Worm (Caenorhabditis elegans): Measurements from ENCODE around the gene vps-29.

ce11 chrIII:10140732-10141131 lies 27.9 kb upstream of the vps-29 start, which contains the start of gene K08E5.6:
- no peak for TF ChIP-seq unc-55 (GFP tag; optimal IDR thresholded peaks at IDR 0.05)
- no peak for TF ChIP-seq lin-11 (tag; optimal IDR thresholded peaks at IDR 0.05)
- TF ChIP-seq alr-1 (tag; optimal IDR thresholded peaks at IDR 0.05) = no peak
- TF ChIP-seq aly-2 (tag; optimal IDR thresholded peaks at IDR 0.05) = no peak
- TF ChIP-seq egl-27 (tag; optimal IDR thresholded peaks at IDR 0.05) = no peak
- TF ChIP-seq nhr-237 (tag; optimal IDR thresholded peaks at IDR 0.05) = no peak
- TF ChIP-seq nhr-23 (tag; optimal IDR thresholded peaks at IDR 0.05) = no peak
- TF ChIP-seq ztf-11 (tag; optimal IDR thresholded peaks at IDR 0.05) = no peak
- TF ChIP-seq nhr-77 (tag; optimal IDR thresholded peaks at IDR 0.05) = no peak
- no peak for TF ChIP-seq lsy-2 (tag; optimal IDR thresholded peaks at IDR 0.05)
- no peak for TF ChIP-seq blmp-1 (tag; optimal IDR thresholded peaks at IDR 0.05; ENCODE audit: insufficient read depth)

Measured in whole organism, L2 larva.